Fruit fly (Drosophila melanogaster) whole organism, embryonic: Measurements from ENCODE around the gene qtc.

Experiments
- BEAF-32 ChIP-seq: fragments of 200-800 bp; sonication (Bioruptor generic); optimal IDR thresholded peaks from 3 replicates; lab custom pipeline; 2017; ENCODE audit warnings: missing biosample characterization, missing genetic modification characterization, mild to moderate bottlenecking, moderate library complexity, missing genetic modification reagents
- CG11695 ChIP-seq: fragments of 200-800 bp; sonication (Bioruptor generic); IDR thresholded peaks from 3 replicates; pipeline ENCODE4 v1.3.6; 2022; ENCODE audit warnings: missing biosample characterization, missing genetic modification characterization
- CG12155 ChIP-seq: fragments of 200-800 bp; sonication (Bioruptor generic); optimal IDR thresholded peaks from 3 replicates; lab custom pipeline; 2016; ENCODE audit warnings: missing biosample characterization, missing genetic modification characterization
- CG12236 ChIP-seq: fragments of 200-800 bp; sonication (Bioruptor generic); optimal IDR thresholded peaks from 2 replicates; lab custom pipeline; 2016; ENCODE audit warnings: missing biosample characterization, missing genetic modification characterization
- CG12744 ChIP-seq: fragments of 200-800 bp; sonication (Bioruptor generic); optimal IDR thresholded peaks from 2 replicates; lab custom pipeline; 2016; ENCODE audit warnings: missing biosample characterization, missing genetic modification characterization
- CG15011 ChIP-seq: fragments of 200-800 bp; sonication (Bioruptor generic); optimal IDR thresholded peaks from 3 replicates; lab custom pipeline; 2018; ENCODE audit warnings: missing biosample characterization, mild to moderate bottlenecking, missing genetic modification characterization
- CG15696 ChIP-seq: fragments of 200-800 bp; sonication (Bioruptor generic); optimal IDR thresholded peaks from 2 replicates; lab custom pipeline; 2019; ENCODE audit warnings: missing biosample characterization, mild to moderate bottlenecking, missing genetic modification characterization, moderate library complexity
- CG17568 ChIP-seq: fragments of 200-800 bp; sonication (Bioruptor generic); optimal IDR thresholded peaks from 2 replicates; lab custom pipeline; 2018; ENCODE audit warnings: missing biosample characterization, mild to moderate bottlenecking, missing genetic modification characterization, moderate library complexity
- CG18262 ChIP-seq: fragments of 200-800 bp; optimal IDR thresholded peaks from 3 replicates; lab custom pipeline; 2019; ENCODE audit warnings: missing biosample characterization, mild to moderate bottlenecking, missing genetic modification characterization, moderate library complexity
- CG2120 ChIP-seq: fragments of 200-800 bp; sonication (Bioruptor generic); optimal IDR thresholded peaks from 3 replicates; lab custom pipeline; 2016; ENCODE audit warnings: missing biosample characterization, missing genetic modification characterization
- CG31224 ChIP-seq: fragments of 200-800 bp; sonication (Bioruptor generic); IDR thresholded peaks from 2 replicates; pipeline ENCODE4 v1.3.6; 2022; ENCODE audit warnings: missing biosample characterization, missing genetic modification characterization
- CG3407 ChIP-seq: fragments of 200-800 bp; sonication (Bioruptor generic); optimal IDR thresholded peaks from 2 replicates; lab custom pipeline; 2018; ENCODE audit warnings: missing biosample characterization, mild to moderate bottlenecking, missing genetic modification characterization
- CG34422 ChIP-seq: fragments of 200-800 bp; sonication (Bioruptor generic); IDR thresholded peaks from 3 replicates; pipeline ENCODE4 v1.3.6; 2022; ENCODE audit warnings: missing biosample characterization, missing genetic modification characterization
- CG6854 ChIP-seq: fragments of 200-800 bp; sonication (Bioruptor generic); optimal IDR thresholded peaks from 3 replicates; lab custom pipeline; 2017; ENCODE audit warnings: missing biosample characterization, mild to moderate bottlenecking, missing genetic modification characterization
- CrebB ChIP-seq: fragments of 200-800 bp; sonication (Bioruptor generic); optimal IDR thresholded peaks from 3 replicates; lab custom pipeline; 2018; ENCODE audit warnings: missing biosample characterization, mild to moderate bottlenecking, missing genetic modification characterization
- Dip3 ChIP-seq: fragments of 200-800 bp; sonication (Bioruptor generic); optimal IDR thresholded peaks from 3 replicates; lab custom pipeline; 2016; ENCODE audit warnings: missing biosample characterization, missing genetic modification characterization
- Doc3 ChIP-seq: fragments of 200-800 bp; sonication (Bioruptor generic); IDR thresholded peaks from 3 replicates; pipeline ENCODE4 v1.3.6; 2022; ENCODE audit warnings: missing biosample characterization, missing genetic modification characterization; ENCODE audit not compliant: partially characterized antibody
- Dp ChIP-seq: fragments of 200-800 bp; sonication (Bioruptor generic); optimal IDR thresholded peaks from 2 replicates; lab custom pipeline; 2018; ENCODE audit warnings: missing biosample characterization, mild to moderate bottlenecking, missing genetic modification characterization, moderate library complexity
- Fer2 ChIP-seq: fragments of 200-800 bp; sonication (Bioruptor generic); optimal IDR thresholded peaks from 2 replicates; lab custom pipeline; 2018; ENCODE audit warnings: missing biosample characterization, mild to moderate bottlenecking, missing genetic modification characterization, moderate library complexity
- Gsc ChIP-seq: fragments of 200-800 bp; sonication (Bioruptor generic); IDR thresholded peaks from 2 replicates; pipeline ENCODE4 v1.3.6; 2022; ENCODE audit warnings: missing biosample characterization, missing genetic modification characterization
- H2.0 ChIP-seq: fragments of 200-800 bp; sonication (Bioruptor generic); IDR thresholded peaks from 2 replicates; pipeline ENCODE4 v1.3.6; 2022; ENCODE audit warnings: missing biosample characterization, missing genetic modification characterization
- Hr51 ChIP-seq, 2 experiments: fragments of 200-800 bp; sonication (Bioruptor generic); optimal IDR thresholded peaks; 2 replicates in 1 of 2; 3 replicates in 1 of 2; lab custom pipeline; 2016 to 2018; ENCODE audit warnings: missing biosample characterization in 2 of 2, missing genetic modification characterization in 2 of 2, mild to moderate bottlenecking in 1 of 2, moderate library complexity in 1 of 2
- Hsf ChIP-seq: fragments of 200-800 bp; sonication (Bioruptor generic); optimal IDR thresholded peaks from 3 replicates; lab custom pipeline; 2016; ENCODE audit warnings: missing biosample characterization, missing genetic modification characterization
- Lhr ChIP-seq: fragments of 200-800 bp; sonication (Bioruptor generic); optimal IDR thresholded peaks from 3 replicates; lab custom pipeline; 2017; ENCODE audit warnings: mild to moderate bottlenecking, missing biosample characterization, missing genetic modification reagents, missing genetic modification characterization
- MESR4 ChIP-seq: fragments of 200-800 bp; sonication (Bioruptor generic); optimal IDR thresholded peaks from 2 replicates; lab custom pipeline; 2018; ENCODE audit warnings: missing biosample characterization, mild to moderate bottlenecking, missing genetic modification characterization, moderate library complexity
- NFAT ChIP-seq: fragments of 200-800 bp; sonication (Bioruptor generic); IDR thresholded peaks from 2 replicates; pipeline ENCODE4 v1.3.6; 2022; ENCODE audit warnings: missing biosample characterization, missing genetic modification characterization
- Nf-YA ChIP-seq: fragments of 200-800 bp; sonication (Bioruptor generic); IDR thresholded peaks from 2 replicates; pipeline ENCODE4 v1.3.6; 2022; ENCODE audit warnings: missing biosample characterization, missing genetic modification characterization
- Tbp ChIP-seq: fragments of >200 bp; optimal IDR thresholded peaks from 2 replicates; lab custom pipeline; 2018; ENCODE audit warnings: missing biosample characterization, missing genetic modification characterization
- al ChIP-seq: fragments of 200-800 bp; sonication (Bioruptor generic); IDR thresholded peaks from 2 replicates; pipeline ENCODE4 v1.3.6; 2022; ENCODE audit warnings: missing biosample characterization, missing genetic modification characterization
- amos ChIP-seq: fragments of 200-800 bp; sonication (Bioruptor generic); IDR thresholded peaks from 2 replicates; pipeline ENCODE4 v1.3.6; 2022; ENCODE audit warnings: missing biosample characterization, missing genetic modification characterization; ENCODE audit not compliant: partially characterized antibody
- ap ChIP-seq: fragments of 200-800 bp; sonication (Bioruptor generic); IDR thresholded peaks from 2 replicates; pipeline ENCODE4 v1.3.6; 2022; ENCODE audit warnings: missing biosample characterization, missing genetic modification characterization
- cas ChIP-seq: fragments of 200-800 bp; sonication (Bioruptor generic); IDR thresholded peaks from 2 replicates; pipeline ENCODE4 v1.3.6; 2022; ENCODE audit warnings: missing biosample characterization, missing genetic modification characterization
- ci ChIP-seq: fragments of 200-800 bp; sonication (Bioruptor generic); IDR thresholded peaks from 3 replicates; pipeline ENCODE4 v1.3.6; 2022; ENCODE audit warnings: missing biosample characterization, missing genetic modification characterization
- dan ChIP-seq: fragments of 200-800 bp; sonication (Bioruptor generic); IDR thresholded peaks from 2 replicates; pipeline ENCODE4 v1.3.6; 2022; ENCODE audit warnings: missing biosample characterization, missing genetic modification characterization
- dmrt99B ChIP-seq: fragments of 200-800 bp; sonication (Bioruptor generic); optimal IDR thresholded peaks from 2 replicates; lab custom pipeline; 2018; ENCODE audit warnings: missing biosample characterization, mild to moderate bottlenecking, missing genetic modification characterization, moderate library complexity
- emc ChIP-seq: fragments of 200-800 bp; sonication (Bioruptor generic); optimal IDR thresholded peaks from 2 replicates; lab custom pipeline; 2016; ENCODE audit warnings: missing biosample characterization, missing genetic modification characterization
- fu2 ChIP-seq: fragments of 200-800 bp; sonication (Bioruptor generic); optimal IDR thresholded peaks from 2 replicates; lab custom pipeline; 2016; ENCODE audit warnings: missing biosample characterization, missing genetic modification characterization
- hbn ChIP-seq: fragments of 200-800 bp; sonication (Bioruptor generic); IDR thresholded peaks from 2 replicates; pipeline ENCODE4 v1.3.6; 2022; ENCODE audit warnings: missing biosample characterization, missing genetic modification characterization; ENCODE audit not compliant: partially characterized antibody
- jing ChIP-seq: fragments of 200-800 bp; sonication (Bioruptor generic); optimal IDR thresholded peaks from 2 replicates; lab custom pipeline; 2018; ENCODE audit warnings: missing biosample characterization, mild to moderate bottlenecking, missing genetic modification characterization
- nau ChIP-seq: fragments of 200-800 bp; sonication (Bioruptor generic); optimal IDR thresholded peaks from 3 replicates; lab custom pipeline; 2017; ENCODE audit warnings: missing biosample characterization, mild to moderate bottlenecking, missing genetic modification characterization, missing genetic modification reagents
- org-1 ChIP-seq: fragments of 200-800 bp; sonication (Bioruptor generic); optimal IDR thresholded peaks from 2 replicates; lab custom pipeline; 2017; ENCODE audit warnings: missing biosample characterization, missing genetic modification characterization
- pfk ChIP-seq: fragments of 200-800 bp; sonication (Bioruptor generic); optimal IDR thresholded peaks from 2 replicates; lab custom pipeline; 2018; ENCODE audit warnings: missing biosample characterization, mild to moderate bottlenecking, missing genetic modification characterization, moderate library complexity
- pzg ChIP-seq: fragments of 200-800 bp; sonication (Bioruptor generic); optimal IDR thresholded peaks from 3 replicates; lab custom pipeline; 2018; ENCODE audit warnings: missing biosample characterization, mild to moderate bottlenecking, missing genetic modification characterization, moderate library complexity
- repo ChIP-seq: fragments of 200-800 bp; sonication (Bioruptor generic); optimal IDR thresholded peaks from 2 replicates; lab custom pipeline; 2016; ENCODE audit warnings: missing biosample characterization, missing genetic modification characterization
- ro ChIP-seq: fragments of 200-800 bp; sonication (Bioruptor generic); IDR thresholded peaks from 2 replicates; pipeline ENCODE4 v1.3.6; 2022; ENCODE audit warnings: missing biosample characterization, missing genetic modification characterization
- sna ChIP-seq: fragments of 200-800 bp; sonication (Bioruptor generic); IDR thresholded peaks from 2 replicates; pipeline ENCODE4 v1.3.6; 2022; ENCODE audit warnings: missing biosample characterization, missing genetic modification characterization; ENCODE audit not compliant: partially characterized antibody
- sug ChIP-seq: fragments of 200-800 bp; optimal IDR thresholded peaks from 2 replicates; lab custom pipeline; 2019; ENCODE audit warnings: missing biosample characterization, mild to moderate bottlenecking, missing genetic modification characterization, moderate library complexity
- tin ChIP-seq: fragments of 200-800 bp; sonication (Bioruptor generic); optimal IDR thresholded peaks from 3 replicates; lab custom pipeline; 2016; ENCODE audit warnings: missing biosample characterization, missing genetic modification characterization
- tio ChIP-seq: fragments of 200-800 bp; sonication (Bioruptor generic); optimal IDR thresholded peaks from 2 replicates; lab custom pipeline; 2017; ENCODE audit warnings: missing biosample characterization, missing genetic modification characterization, inconsistent platforms

Gene qtc

DNA sequence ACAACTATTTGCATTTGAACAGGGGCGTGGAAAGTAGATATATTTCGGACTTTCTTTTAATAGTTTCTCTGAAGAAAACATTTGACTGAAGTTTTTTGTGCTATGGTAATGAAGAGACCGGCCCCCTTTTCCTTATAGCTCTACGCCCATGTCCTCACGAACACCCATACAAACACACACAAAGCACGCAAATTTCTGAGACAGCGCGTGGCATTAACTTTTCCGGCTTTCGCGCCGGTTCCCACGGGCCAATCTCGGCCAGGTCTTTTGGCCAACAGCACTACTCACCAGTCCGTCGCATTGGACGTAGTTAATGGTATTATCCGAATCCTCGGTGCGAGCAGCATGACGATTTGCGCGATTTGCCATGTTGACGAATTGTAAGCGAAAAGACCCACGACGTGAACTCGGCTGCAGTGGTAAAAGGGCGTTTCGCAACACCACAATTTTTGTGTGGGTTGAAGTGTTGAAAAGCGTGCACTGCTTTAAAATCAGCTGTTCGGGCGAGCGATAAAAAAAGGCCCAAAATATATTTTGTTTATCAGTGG, 8.2 kb upstream of the qtc start, which contains the start of gene senju (continued):
- TF ChIP-seq org-1 (GFP tag; lab: Kevin White, UChicago) (peak; percentile 85), ro (GFP tag; lab: Robert Waterston, UW) (peak; percentile 43; the same call in 1 of the 2 replicates), Fer2 (tag; lab: Kevin White, UChicago) (peak; percentile 62), CG18262 (tag; lab: Kevin White, UChicago) (peak; percentile 78), Hsf (GFP tag; lab: Kevin White, UChicago) (peak; percentile 80), CG11695 (peak; percentile 74), Nf-YA (GFP tag; lab: Robert Waterston, UW) (peak; percentile 39; the same call in 1 of the 2 replicates), CG31224 (GFP tag; lab: Robert Waterston, UW) (peak; percentile 63), CG15696 (peak; percentile 38), tin (GFP tag; lab: Kevin White, UChicago) (peak; percentile 84), H2.0 (GFP tag; lab: Robert Waterston, UW) (peak; percentile 70), Hr51 (GFP tag; optimal IDR thresholded peaks at IDR 0.05; lab: Kevin White, UChicago) (peak; percentile 82 to 86), dan (GFP tag; lab: Robert Waterston, UW) (no peak), CG17568 (GFP tag; lab: Kevin White, UChicago) (peak; percentile 61), Dp (GFP tag; lab: Kevin White, UChicago) (peak; percentile 46), sug (tag; lab: Kevin White, UChicago) (peak; percentile 85), Lhr (GFP tag; lab: Kevin White, UChicago) (peak; percentile 63), dmrt99B (tag; lab: Kevin White, UChicago) (peak; percentile 78), pfk (GFP tag; lab: Kevin White, UChicago) (peak; percentile 75), hbn (0 out of 2 replicates have a peak, but pooled peaks have one; percentile 42), CG34422 (GFP tag; lab: Robert Waterston, UW) (peak; percentile 94), BEAF-32 (GFP tag; lab: Kevin White, UChicago) (peak; percentile 57), MESR4 (peak; percentile 99), CG12744 (GFP tag; lab: Kevin White, UChicago) (peak; percentile 76), tio (GFP tag; lab: Kevin White, UChicago) (peak; percentile 83), al (GFP tag; lab: Robert Waterston, UW) (peak; percentile 39; the same call in 1 of the 2 replicates), CG2120 (GFP tag; lab: Kevin White, UChicago) (peak; percentile 96), CG12236 (GFP tag; lab: Kevin White, UChicago) (peak; percentile 62), repo (GFP tag; lab: Kevin White, UChicago) (peak; percentile 85), Doc3 (GFP tag; lab: Robert Waterston, UW) (no peak), Tbp (GFP tag; lab: Kevin White, UChicago) (no peak), pzg (GFP tag; lab: Kevin White, UChicago) (peak; percentile 95), cas (GFP tag; lab: Robert Waterston, UW) (peak; percentile 54; the same call in 1 of the 2 replicates), ci (GFP tag; lab: Robert Waterston, UW) (peak; percentile 96), NFAT (GFP tag; lab: Robert Waterston, UW) (peak; percentile 79), CG3407 (GFP tag; lab: Kevin White, UChicago) (peak; percentile 66), emc (peak; percentile 78), Dip3 (GFP tag; lab: Kevin White, UChicago) (peak; percentile 63), Gsc (GFP tag; lab: Robert Waterston, UW) (no peak), ap (GFP tag; lab: Robert Waterston, UW) (peak; percentile 75; the same call in 1 of the 2 replicates), amos (GFP tag; lab: Robert Waterston, UW) (peak; percentile 54), CG6854 (peak; percentile 75), CG15011 (GFP tag; lab: Kevin White, UChicago) (peak; percentile 39), fu2 (GFP tag; lab: Kevin White, UChicago) (peak; percentile 88), CrebB (tag; lab: Kevin White, UChicago) (peak; percentile 69), CG12155 (GFP tag; lab: Kevin White, UChicago) (peak; percentile 85), sna (no peak), jing (peak; percentile 76), nau (GFP tag; lab: Kevin White, UChicago) (peak; percentile 81)
